Worm (Caenorhabditis elegans): Measurements from ENCODE around the gene top-2.

DNA sequence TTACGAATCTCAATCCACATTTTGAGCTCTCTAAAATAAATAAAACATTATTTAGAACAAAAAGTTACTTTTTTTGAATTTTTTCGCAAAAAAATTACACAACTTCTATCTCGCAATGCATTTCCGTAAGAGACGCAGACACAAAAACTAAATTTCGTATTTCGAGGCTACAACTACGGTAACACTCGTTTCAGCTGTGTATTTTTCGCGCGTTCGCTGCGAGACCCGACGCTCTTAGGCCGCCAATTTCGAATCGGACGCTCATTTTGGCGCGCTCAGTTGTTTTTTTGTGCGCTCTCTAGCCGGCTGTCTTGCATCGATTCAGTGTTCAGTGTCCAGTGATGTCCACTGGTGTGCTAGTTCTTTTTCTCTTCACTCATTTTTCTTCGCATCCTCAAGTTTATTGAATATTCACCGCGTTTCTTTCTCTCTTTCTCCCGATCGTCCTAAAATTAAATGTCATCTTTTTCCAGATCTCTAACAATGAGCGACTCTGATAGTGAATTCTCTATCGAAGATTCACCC is at the start of gene top-2, which contains the start of gene npp-3:
- TF ChIP-seq B0310.2 (tag; optimal IDR thresholded peaks at IDR 0.05): no peak
- no peak for TF ChIP-seq tra-4 (tag; optimal IDR thresholded peaks at IDR 0.05)
- no peak for TF ChIP-seq hnd-1 (tag; optimal IDR thresholded peaks at IDR 0.05)
- TF ChIP-seq F13C5.2 (tag; optimal IDR thresholded peaks at IDR 0.05): peak; percentile 73
- no peak for TF ChIP-seq ama-1 (optimal IDR thresholded peaks at IDR 0.05)
